Worm (Caenorhabditis elegans) whole organism, young adult: Measurements from ENCODE around the gene anp-1.

ENCODE experiments used
- K12H6.12 ChIP-seq: fragments of 200-800 bp; sonication (Bioruptor generic); optimal IDR thresholded peaks from 2 replicates; lab custom pipeline; 2018; ENCODE audit warnings: mild to moderate bottlenecking, missing genetic modification characterization, missing compliant biosample characterization
- T07F8.4 ChIP-seq: sonication (generic microtip); optimal IDR thresholded peaks from 2 replicates; lab custom pipeline; 2016; ENCODE audit warnings: mild to moderate bottlenecking, missing genetic modification characterization, moderate library complexity, missing compliant biosample characterization
- ceh-58 ChIP-seq: fragments of 200-800 bp; sonication (Bioruptor generic); IDR thresholded peaks from 2 replicates; pipeline ENCODE4 v1.3.6; 2022; ENCODE audit warnings: missing genetic modification characterization, missing compliant biosample characterization
- dpl-1 ChIP-seq: fragments of 150-350 bp; optimal IDR thresholded peaks from 2 replicates; lab custom pipeline; 2014; ENCODE audit warnings: missing biosample characterization, missing genetic modification reagents, missing genetic modification characterization
- pha-4 ChIP-seq: fragments of 150-350 bp; sonication (generic microtip); optimal IDR thresholded peaks from 2 replicates; lab custom pipeline; 2014; ENCODE audit warnings: missing biosample characterization, missing genetic modification reagents, missing genetic modification characterization
- snpc-1.3 ChIP-seq: sonication (generic microtip); optimal IDR thresholded peaks from 2 replicates; lab custom pipeline; 2017; ENCODE audit warnings: missing genetic modification characterization, mild to moderate bottlenecking, missing compliant biosample characterization, antibody characterized with exemption, moderate library complexity, missing genotype, missing genetic modification reagents; ENCODE audit not compliant: insufficient read depth
- snpc-4 ChIP-seq, 5 experiments: fragments of 150-350 bp in 1 of 5; sonication (generic microtip) in 4 of 5; optimal IDR thresholded peaks; 2 replicates each; lab custom pipeline; 2014 to 2018; ENCODE audit warnings: missing genetic modification characterization in 5 of 5, missing biosample characterization in 3 of 5, antibody characterized with exemption in 2 of 5, mild to moderate bottlenecking in 2 of 5, missing compliant biosample characterization in 2 of 5, missing genotype in 2 of 5, moderate library complexity in 2 of 5, missing genetic modification reagents in 1 of 5

DNA sequence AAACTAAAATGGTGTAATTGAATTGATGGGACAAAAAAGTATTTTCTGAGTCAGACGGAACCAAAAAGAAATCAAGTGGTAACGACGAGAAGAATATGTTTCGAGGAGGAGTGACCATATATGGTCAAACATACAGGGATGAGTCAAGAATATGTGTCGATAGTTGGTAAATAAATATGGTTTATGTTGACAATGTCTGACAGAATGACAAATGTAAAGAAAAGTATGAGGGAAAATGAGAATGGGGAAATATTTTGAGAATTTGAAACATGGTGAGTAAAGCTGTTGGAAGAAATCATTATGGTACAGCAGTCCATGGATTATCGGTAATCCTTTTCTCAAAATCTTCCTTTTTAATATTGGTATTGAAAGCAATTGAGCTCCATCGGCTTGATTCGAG, 8.8 kb downstream of the anp-1 start, which contains the start of gene nspg-1:
- TF ChIP-seq pha-4 (no peak), K12H6.12 (tag; lab: Kevin White, UChicago) (no peak), T07F8.4 (tag; lab: Kevin White, UChicago) (no peak), dpl-1 (GFP tag; lab: Kevin White, UChicago) (no peak), ceh-58 (GFP tag; lab: Robert Waterston, UW) (no peak), snpc-1.3 (tag; lab: Kevin White, UChicago) (no peak), snpc-4 (GFP tag; optimal IDR thresholded peaks at IDR 0.05; lab: Kevin White, UChicago) (no peak), snpc-4 (tag; optimal IDR thresholded peaks at IDR 0.05; lab: Kevin White, UChicago) (no peak)
